Worm (Caenorhabditis elegans) whole organism, L4 larva: ENCODE measurements around the gene C14A4.7.

Source experiments
- D1046.2 ChIP-seq: fragments of 200-800 bp; sonication (Bioruptor generic); IDR thresholded peaks from 2 replicates; pipeline ENCODE4 v1.3.6; 2022; ENCODE audit warnings: missing genetic modification characterization, missing compliant biosample characterization
- F49E8.2 ChIP-seq: sonication (generic microtip); optimal IDR thresholded peaks from 2 replicates; lab custom pipeline; 2016; ENCODE audit warnings: missing compliant biosample characterization, mild to moderate bottlenecking, missing genetic modification characterization, borderline replicate concordance
- Y48G9A.11 ChIP-seq: fragments of 200-800 bp; sonication (Bioruptor generic); IDR thresholded peaks from 2 replicates; pipeline ENCODE4 v1.3.6; 2022; ENCODE audit warnings: missing genetic modification reagents, missing genetic modification characterization, missing compliant biosample characterization
- Y75B8A.6 ChIP-seq: fragments of 200-800 bp; sonication (Bioruptor generic); IDR thresholded peaks from 2 replicates; pipeline ENCODE4 v1.3.6; 2022; ENCODE audit warnings: missing genetic modification reagents, missing genetic modification characterization, missing compliant biosample characterization
- ceh-44 ChIP-seq: fragments of 200-800 bp; sonication (Bioruptor generic); IDR thresholded peaks from 2 replicates; pipeline ENCODE4 v1.3.6; 2022; ENCODE audit warnings: missing genetic modification reagents, missing genetic modification characterization, missing compliant biosample characterization
- daf-8 ChIP-seq: fragments of 200-800 bp; sonication (Bioruptor generic); IDR thresholded peaks from 2 replicates; pipeline ENCODE4 v1.3.6; 2022; ENCODE audit warnings: missing genetic modification characterization, missing compliant biosample characterization
- dmd-9 ChIP-seq: fragments of 200-800 bp; sonication (Bioruptor generic); IDR thresholded peaks from 2 replicates; pipeline ENCODE4 v1.3.6; 2022; ENCODE audit warnings: missing genetic modification reagents, missing genetic modification characterization, missing compliant biosample characterization
- hlh-30 ChIP-seq: sonication (generic microtip); optimal IDR thresholded peaks from 2 replicates; lab custom pipeline; 2017; ENCODE audit warnings: antibody characterized with exemption, mild to moderate bottlenecking, missing genetic modification characterization, missing compliant biosample characterization; ENCODE audit not compliant: insufficient read depth
- jun-1 ChIP-seq: fragments of 150-350 bp; optimal IDR thresholded peaks from 2 replicates; lab custom pipeline; 2014; ENCODE audit warnings: missing biosample characterization, missing genetic modification reagents, missing genetic modification characterization
- madf-5 ChIP-seq, 2 experiments: fragments of 200-800 bp; sonication (Bioruptor generic); IDR thresholded peaks; 2 replicates each; pipeline ENCODE4 v1.3.6; 2022; ENCODE audit warnings: missing compliant biosample characterization in 2 of 2, missing genetic modification characterization in 2 of 2
- mdt-29 ChIP-seq: fragments of 200-800 bp; sonication (Bioruptor generic); IDR thresholded peaks from 2 replicates; pipeline ENCODE4 v1.3.6; 2022; ENCODE audit warnings: missing genetic modification reagents, missing genetic modification characterization, missing compliant biosample characterization
- pqm-1 ChIP-seq: sonication (generic microtip); optimal IDR thresholded peaks from 2 replicates; lab custom pipeline; 2017; ENCODE audit warnings: missing biosample characterization, missing genetic modification characterization
- skn-1 ChIP-seq: fragments of 150-350 bp; optimal IDR thresholded peaks from 2 replicates; lab custom pipeline; 2014; ENCODE audit warnings: missing biosample characterization, missing genetic modification characterization
- snpc-1.2 ChIP-seq: fragments of 200-800 bp; sonication (Bioruptor generic); IDR thresholded peaks from 2 replicates; pipeline ENCODE4 v1.3.6; 2022; ENCODE audit warnings: missing genetic modification reagents, missing genetic modification characterization, missing compliant biosample characterization
- spr-3 ChIP-seq: fragments of 200-800 bp; sonication (Bioruptor generic); optimal IDR thresholded peaks from 2 replicates; lab custom pipeline; 2018; ENCODE audit warnings: mild to moderate bottlenecking, missing genetic modification characterization, missing compliant biosample characterization
- zfp-3 ChIP-seq: fragments of 200-800 bp; sonication (Bioruptor generic); conservative IDR thresholded peaks from 2 replicates; pipeline ENCODE4 v1.3.6; 2022; ENCODE audit warnings: missing genetic modification reagents, missing genetic modification characterization, missing compliant biosample characterization
- ztf-11 ChIP-seq: fragments of 150-350 bp; optimal IDR thresholded peaks from 2 replicates; lab custom pipeline; 2014; ENCODE audit warnings: missing biosample characterization, missing genetic modification characterization

Gene C14A4.7

ce11 chrII:10545924-10546783, 50.2 kb downstream of the C14A4.7 start (continued):
- no peak for TF ChIP-seq F49E8.2 (tag; lab: Kevin White, UChicago)
- peak; percentile 29; the same call in 1 of the 2 replicates for TF ChIP-seq mdt-29
- TF ChIP-seq hlh-30 (tag; lab: Kevin White, UChicago), result peak; percentile 37
- TF ChIP-seq D1046.2 (GFP tag; lab: Robert Waterston, UW), result no peak
- no peak for TF ChIP-seq jun-1
- TF ChIP-seq ztf-11, result no peak
- no peak for TF ChIP-seq skn-1 (tag; lab: Kevin White, UChicago)
- TF ChIP-seq zfp-3, result peak; percentile 8
- TF ChIP-seq pqm-1 (tag; lab: Kevin White, UChicago), result no peak
- TF ChIP-seq Y75B8A.6, result peak; percentile 37; the same call in 1 of the 2 replicates
- 0 out of 4 replicates have a peak, but pooled peaks of 1 of the 2 experiments have one; percentile 15 for TF ChIP-seq madf-5 (GFP tag; IDR thresholded peaks at IDR 0.05; lab: Robert Waterston, UW)
- no peak for TF ChIP-seq ceh-44 (GFP tag; lab: Robert Waterston, UW)
- TF ChIP-seq dmd-9 (GFP tag; lab: Robert Waterston, UW), result peak; percentile 42; the same call in 1 of the 2 replicates
- TF ChIP-seq snpc-1.2 (GFP tag; lab: Robert Waterston, UW), result peak; percentile 63; the same call in 1 of the 2 replicates
- TF ChIP-seq spr-3 (GFP tag; lab: Kevin White, UChicago), result no peak
- TF ChIP-seq Y48G9A.11 (GFP tag; lab: Robert Waterston, UW), result peak; percentile 25; the same call in 1 of the 2 replicates
- TF ChIP-seq daf-8, result no peak
